Worm (Caenorhabditis elegans) whole organism, L3 larva: Measurements from ENCODE around the gene zip-9.

Source experiments
- R02D3.7 ChIP-seq: fragments of 150-350 bp; optimal IDR thresholded peaks from 2 replicates; lab custom pipeline; 2014; ENCODE audit warnings: missing biosample characterization, missing genetic modification characterization
- ZK546.5 ChIP-seq: sonication (generic microtip); optimal IDR thresholded peaks from 2 replicates; lab custom pipeline; 2017; ENCODE audit warnings: missing biosample characterization, missing genetic modification characterization
- aly-2 ChIP-seq: fragments of 150-350 bp; optimal IDR thresholded peaks from 2 replicates; lab custom pipeline; 2014; ENCODE audit warnings: missing biosample characterization, missing genetic modification characterization
- ama-1 ChIP-seq: fragments of 150-350 bp; optimal IDR thresholded peaks from 2 replicates; lab custom pipeline; 2018
- ceh-16 ChIP-seq: sonication (generic microtip); optimal IDR thresholded peaks from 2 replicates; lab custom pipeline; 2017; ENCODE audit warnings: missing biosample characterization, missing genetic modification characterization
- ceh-28 ChIP-seq: fragments of 150-350 bp; optimal IDR thresholded peaks from 2 replicates; lab custom pipeline; 2014; ENCODE audit warnings: missing biosample characterization, missing genetic modification reagents, missing genetic modification characterization
- ceh-82 ChIP-seq: fragments of 150-350 bp; optimal IDR thresholded peaks from 2 replicates; lab custom pipeline; 2014; ENCODE audit warnings: missing biosample characterization, missing genetic modification characterization
- ceh-9 ChIP-seq: sonication (generic microtip); optimal IDR thresholded peaks from 2 replicates; lab custom pipeline; 2018; ENCODE audit warnings: missing biosample characterization, missing genetic modification characterization
- daf-12 ChIP-seq: fragments of 150-350 bp; optimal IDR thresholded peaks from 2 replicates; lab custom pipeline; 2014; ENCODE audit warnings: missing biosample characterization, missing genetic modification reagents, missing genetic modification characterization
- egl-5 ChIP-seq: fragments of 150-350 bp; optimal IDR thresholded peaks from 2 replicates; lab custom pipeline; 2017; ENCODE audit warnings: missing biosample characterization, missing genetic modification reagents, missing genetic modification characterization, inconsistent platforms
- elt-1 ChIP-seq: fragments of 150-350 bp; optimal IDR thresholded peaks from 2 replicates; lab custom pipeline; 2014; ENCODE audit warnings: missing biosample characterization, missing genetic modification characterization
- elt-2 ChIP-seq: sonication (generic microtip); optimal IDR thresholded peaks from 2 replicates; lab custom pipeline; 2016; ENCODE audit warnings: missing genetic modification reagents, mild to moderate bottlenecking, missing genetic modification characterization, missing compliant biosample characterization
- elt-3 ChIP-seq, 3 experiments: fragments of 150-350 bp in 1 of 3; sonication (generic microtip) in 2 of 3; optimal IDR thresholded peaks; 2 replicates in 2 of 3; 4 replicates in 1 of 3; lab custom pipeline; 2014 to 2017; ENCODE audit warnings: missing biosample characterization in 3 of 3, missing genetic modification characterization in 3 of 3
- eor-1 ChIP-seq, 2 experiments: fragments of 150-350 bp; optimal IDR thresholded peaks; 2 replicates each; lab custom pipeline; 2014 to 2018; ENCODE audit warnings: missing biosample characterization in 2 of 2, missing genetic modification characterization in 2 of 2
- fkh-10 ChIP-seq: sonication (generic microtip); optimal IDR thresholded peaks from 2 replicates; lab custom pipeline; 2017; ENCODE audit warnings: missing biosample characterization, missing genetic modification reagents, missing genetic modification characterization
- fkh-2 ChIP-seq: fragments of 150-350 bp; optimal IDR thresholded peaks from 2 replicates; lab custom pipeline; 2014; ENCODE audit warnings: missing biosample characterization, missing genetic modification reagents, missing genetic modification characterization
- fos-1 ChIP-seq: fragments of 150-350 bp; optimal IDR thresholded peaks from 2 replicates; lab custom pipeline; 2014; ENCODE audit warnings: missing biosample characterization, missing genetic modification characterization
- hmg-11 ChIP-seq: sonication (generic microtip); optimal IDR thresholded peaks from 2 replicates; lab custom pipeline; 2016; ENCODE audit warnings: missing genetic modification characterization, missing compliant biosample characterization
- jun-1 ChIP-seq: fragments of 150-350 bp; optimal IDR thresholded peaks from 2 replicates; lab custom pipeline; 2014; ENCODE audit warnings: missing biosample characterization, missing genetic modification reagents, missing genetic modification characterization
- lin-15B ChIP-seq: fragments of 150-350 bp; optimal IDR thresholded peaks from 2 replicates; lab custom pipeline; 2014; ENCODE audit warnings: missing biosample characterization, missing genetic modification characterization
- lin-39 ChIP-seq: fragments of 150-350 bp; optimal IDR thresholded peaks from 2 replicates; lab custom pipeline; 2018; ENCODE audit warnings: missing biosample characterization, missing genetic modification reagents, missing genetic modification characterization
- lsy-12 ChIP-seq: sonication (generic microtip); optimal IDR thresholded peaks from 2 replicates; lab custom pipeline; 2016; ENCODE audit warnings: mild to moderate bottlenecking, missing genetic modification characterization, missing compliant biosample characterization
- mml-1 ChIP-seq: fragments of 150-350 bp; sonication (generic microtip); optimal IDR thresholded peaks from 3 replicates; lab custom pipeline; 2014; ENCODE audit warnings: missing biosample characterization, missing genetic modification characterization
- nfya-1 ChIP-seq: sonication (generic microtip); optimal IDR thresholded peaks from 2 replicates; lab custom pipeline; 2017; ENCODE audit warnings: missing genetic modification characterization, mild to moderate bottlenecking, missing compliant biosample characterization, antibody characterized with exemption, moderate library complexity; ENCODE audit not compliant: insufficient read depth
- nhr-11 ChIP-seq: fragments of 150-350 bp; optimal IDR thresholded peaks from 2 replicates; lab custom pipeline; 2014; ENCODE audit warnings: missing biosample characterization, missing genetic modification characterization
- nhr-12 ChIP-seq: fragments of 150-350 bp; optimal IDR thresholded peaks from 2 replicates; lab custom pipeline; 2014; ENCODE audit warnings: missing biosample characterization, missing genetic modification characterization
- nhr-23 ChIP-seq: fragments of 150-350 bp; optimal IDR thresholded peaks from 2 replicates; lab custom pipeline; 2014; ENCODE audit warnings: missing biosample characterization, missing genetic modification reagents, missing genetic modification characterization
- nhr-237 ChIP-seq: fragments of 150-350 bp; optimal IDR thresholded peaks from 2 replicates; lab custom pipeline; 2014; ENCODE audit warnings: missing biosample characterization, missing genetic modification characterization
- nhr-25 ChIP-seq: sonication (generic microtip); optimal IDR thresholded peaks from 2 replicates; lab custom pipeline; 2017; ENCODE audit warnings: missing biosample characterization, missing genetic modification characterization
- nhr-28 ChIP-seq: fragments of 150-350 bp; optimal IDR thresholded peaks from 2 replicates; lab custom pipeline; 2014; ENCODE audit warnings: missing biosample characterization, missing genetic modification characterization
- nhr-43 ChIP-seq: sonication (generic microtip); optimal IDR thresholded peaks from 2 replicates; lab custom pipeline; 2016; ENCODE audit warnings: mild to moderate bottlenecking, missing genetic modification characterization, missing compliant biosample characterization; ENCODE audit not compliant: poor library complexity, severe bottlenecking
- nhr-67 ChIP-seq: fragments of 150-350 bp; optimal IDR thresholded peaks from 2 replicates; lab custom pipeline; 2014; ENCODE audit warnings: missing biosample characterization, missing genetic modification characterization
- nhr-76 ChIP-seq: fragments of 150-350 bp; sonication (generic microtip); optimal IDR thresholded peaks from 5 replicates; lab custom pipeline; 2014; ENCODE audit warnings: missing biosample characterization, missing genetic modification characterization
- nhr-77 ChIP-seq: fragments of 150-350 bp; optimal IDR thresholded peaks from 2 replicates; lab custom pipeline; 2014; ENCODE audit warnings: missing biosample characterization, missing genetic modification characterization
- pha-4 ChIP-seq: fragments of 150-350 bp; optimal IDR thresholded peaks from 2 replicates; lab custom pipeline; 2014; ENCODE audit warnings: missing biosample characterization, missing genetic modification reagents, missing genetic modification characterization
- pqm-1 ChIP-seq: fragments of 150-350 bp; optimal IDR thresholded peaks from 2 replicates; lab custom pipeline; 2017; ENCODE audit warnings: missing biosample characterization, missing genetic modification characterization, inconsistent platforms
- sea-2 ChIP-seq: fragments of 150-350 bp; sonication (generic microtip); optimal IDR thresholded peaks from 4 replicates; lab custom pipeline; 2014; ENCODE audit warnings: missing biosample characterization, missing genetic modification reagents, missing genetic modification characterization
- skn-1 ChIP-seq: fragments of 150-350 bp; optimal IDR thresholded peaks from 2 replicates; lab custom pipeline; 2014; ENCODE audit warnings: missing biosample characterization, missing genetic modification characterization
- snpc-4 ChIP-seq: fragments of 150-350 bp; optimal IDR thresholded peaks from 2 replicates; lab custom pipeline; 2014; ENCODE audit warnings: missing biosample characterization, missing genetic modification characterization
- tbx-2 ChIP-seq: sonication (generic microtip); optimal IDR thresholded peaks from 2 replicates; lab custom pipeline; 2016; ENCODE audit warnings: mild to moderate bottlenecking, missing genetic modification characterization, missing compliant biosample characterization
- unc-39 ChIP-seq: sonication (generic microtip); optimal IDR thresholded peaks from 4 replicates; lab custom pipeline; 2017; ENCODE audit warnings: missing biosample characterization, missing genetic modification characterization
- unc-62 ChIP-seq: fragments of 150-350 bp; sonication (generic microtip); optimal IDR thresholded peaks from 4 replicates; lab custom pipeline; 2014; ENCODE audit warnings: missing biosample characterization, missing genetic modification reagents, missing genetic modification characterization
- zag-1 ChIP-seq: fragments of 150-350 bp; optimal IDR thresholded peaks from 2 replicates; lab custom pipeline; 2014; ENCODE audit warnings: missing biosample characterization, missing genetic modification characterization
- ztf-11 ChIP-seq: fragments of 150-350 bp; optimal IDR thresholded peaks from 2 replicates; lab custom pipeline; 2014; ENCODE audit warnings: missing biosample characterization, missing genetic modification characterization
- ztf-4 ChIP-seq: fragments of 150-350 bp; optimal IDR thresholded peaks from 2 replicates; lab custom pipeline; 2014; ENCODE audit warnings: missing biosample characterization, missing genetic modification characterization

Gene zip-9

ce11 chrV:10896295-10896694 is 46.0 kb upstream of the zip-9 start, which contains the start of gene F32D8.13:
Gene F32D8.13, minus strand, starts transcription at chrV:10896543.
- TF ChIP-seq nhr-11 (no peak), aly-2 (tag; lab: Kevin White, UChicago) (no peak), nhr-43 (tag; lab: Kevin White, UChicago) (peak; percentile 5), egl-5 (tag; lab: Kevin White, UChicago) (no peak), ceh-28 (tag; lab: Kevin White, UChicago) (no peak), ceh-9 (no peak), hmg-11 (no peak), nhr-23 (peak; percentile 18), elt-1 (tag; lab: Kevin White, UChicago) (no peak), nhr-67 (tag; lab: Kevin White, UChicago) (no peak), nhr-76 (tag; lab: Kevin White, UChicago) (no peak), lin-39 (no peak), fos-1 (no peak)

ce11 chrV:10896706-10897105 is 45.6 kb upstream of the zip-9 start:
- TF ChIP-seq ama-1 (lab: Kevin White, UChicago) (no peak), jun-1 (tag; lab: Kevin White, UChicago) (no peak), elt-2 (no peak), elt-1 (tag; lab: Kevin White, UChicago) (no peak), unc-39 (tag; lab: Kevin White, UChicago) (no peak), fkh-10 (GFP tag; lab: Kevin White, UChicago) (no peak), pqm-1 (tag; lab: Kevin White, UChicago) (no peak), zag-1 (tag; lab: Kevin White, UChicago) (no peak), pha-4 (tag; lab: Kevin White, UChicago) (no peak), eor-1 (tag; optimal IDR thresholded peaks at IDR 0.05; lab: Kevin White, UChicago) (no peak), ceh-16 (tag; lab: Kevin White, UChicago) (no peak), daf-12 (no peak)

- TF ChIP-seq ceh-9 (no peak), nhr-23 (no peak), hmg-11 (no peak), daf-12 (no peak)
- TF ChIP-seq, all 47 proteins: peak for 0
Measured at ce11 chrV:10897106-10897171, 45.3 kb upstream of the zip-9 start, which contains the start of gene sec-61.G. Gene sec-61.G, minus strand, starts transcription at chrV:10897143.

- no peak for TF ChIP-seq unc-39 (tag; lab: Kevin White, UChicago)
- peak; percentile 98 for TF ChIP-seq lin-39
- TF ChIP-seq R02D3.7 (tag; lab: Kevin White, UChicago): peak; percentile 94
- peak; percentile 85 for TF ChIP-seq fos-1
- peak; percentile 99 for TF ChIP-seq lsy-12
- peak; percentile 96 for TF ChIP-seq ceh-82 (tag; lab: Kevin White, UChicago)
- TF ChIP-seq pqm-1 (tag; lab: Kevin White, UChicago): peak; percentile 92
- peak; percentile 97 for TF ChIP-seq jun-1 (tag; lab: Kevin White, UChicago)
- no peak for TF ChIP-seq ztf-11 (tag; lab: Kevin White, UChicago)
- peak; percentile 89 for TF ChIP-seq zag-1 (tag; lab: Kevin White, UChicago)
- TF ChIP-seq fkh-2 (tag; lab: Kevin White, UChicago): peak; percentile 59
- TF ChIP-seq nfya-1: peak; percentile 98
- peak; percentile 93 for TF ChIP-seq elt-2
- TF ChIP-seq tbx-2 (tag; lab: Kevin White, UChicago): peak; percentile 96
- TF ChIP-seq nhr-76 (tag; lab: Kevin White, UChicago): peak; percentile 87
- TF ChIP-seq egl-5 (tag; lab: Kevin White, UChicago): peak; percentile 97
- peak; percentile 48 for TF ChIP-seq nhr-67 (tag; lab: Kevin White, UChicago)
- peak; percentile 99 for TF ChIP-seq lin-15B (tag; lab: Kevin White, UChicago)
- peak; percentile 99 for TF ChIP-seq nhr-43 (tag; lab: Kevin White, UChicago)
- peak; percentile 91 for TF ChIP-seq fkh-10 (GFP tag; lab: Kevin White, UChicago)
- peak; percentile 91 for TF ChIP-seq ama-1 (lab: Kevin White, UChicago)
- TF ChIP-seq hmg-11: peak; percentile 95
- peak; percentile 53 for TF ChIP-seq sea-2 (GFP tag; lab: Kevin White, UChicago)
- TF ChIP-seq unc-62 (GFP tag; lab: Kevin White, UChicago): peak; percentile 91
- TF ChIP-seq aly-2 (tag; lab: Kevin White, UChicago): peak; percentile 79
- peak; percentile 95 for TF ChIP-seq skn-1 (tag; lab: Kevin White, UChicago)
- peak; percentile 96 for TF ChIP-seq nhr-11
- TF ChIP-seq nhr-77 (tag; lab: Kevin White, UChicago): peak; percentile 95
- TF ChIP-seq ceh-9: peak; percentile 11
- peak; percentile 81 for TF ChIP-seq nhr-28
- peak; percentile 67 to 96 (median 72) for TF ChIP-seq elt-3 (tag; optimal IDR thresholded peaks at IDR 0.05; lab: Kevin White, UChicago)
- peak; percentile 99 for TF ChIP-seq pha-4 (tag; lab: Kevin White, UChicago)
- TF ChIP-seq ZK546.5 (tag; lab: Kevin White, UChicago): peak; percentile 100
- no peak for TF ChIP-seq nhr-237 (tag; lab: Kevin White, UChicago)
- peak; percentile 95 for TF ChIP-seq ceh-28 (tag; lab: Kevin White, UChicago)
- peak; percentile 96 for TF ChIP-seq snpc-4 (tag; lab: Kevin White, UChicago)
- TF ChIP-seq nhr-12 (tag; lab: Kevin White, UChicago): no peak
- peak; percentile 65 for TF ChIP-seq daf-12
- no peak for TF ChIP-seq mml-1 (tag; lab: Kevin White, UChicago)
- peak in 1 of 2 experiments; percentile 9 for TF ChIP-seq eor-1 (tag; optimal IDR thresholded peaks at IDR 0.05; lab: Kevin White, UChicago)
- TF ChIP-seq nhr-25 (tag; lab: Kevin White, UChicago): peak; percentile 100
- TF ChIP-seq ceh-16 (tag; lab: Kevin White, UChicago): peak; percentile 28
- TF ChIP-seq ztf-4 (tag; lab: Kevin White, UChicago): peak; percentile 90
- TF ChIP-seq nhr-23: peak; percentile 100
Measured at ce11 chrV:10897172-10897571, 45.1 kb upstream of the zip-9 start.
